Fruit fly (Drosophila melanogaster) whole organism, pupa: ENCODE measurements around the gene CG4210.
A peak's percentile ranks its signal among the peaks of the same experiment; 100 is the strongest.

ENCODE experiments used
- CG13204 ChIP-seq: fragments of 200-800 bp; sonication (Bioruptor generic); optimal IDR thresholded peaks from 2 replicates; lab custom pipeline; 2018; ENCODE audit warnings: missing biosample characterization, mild to moderate bottlenecking, missing genetic modification characterization, moderate library complexity
- CG14655 ChIP-seq: fragments of 200-800 bp; sonication (Bioruptor generic); optimal IDR thresholded peaks from 3 replicates; lab custom pipeline; 2017; ENCODE audit warnings: mild to moderate bottlenecking, missing biosample characterization, missing genetic modification reagents, missing genetic modification characterization
- CG15710 ChIP-seq: fragments of 200-800 bp; sonication (Bioruptor generic); optimal IDR thresholded peaks from 2 replicates; lab custom pipeline; 2018; ENCODE audit warnings: missing biosample characterization, mild to moderate bottlenecking, missing genetic modification characterization, moderate library complexity
- EcR ChIP-seq: fragments of 200-800 bp; sonication (Bioruptor generic); optimal IDR thresholded peaks from 3 replicates; lab custom pipeline; 2019; ENCODE audit warnings: missing biosample characterization, missing genetic modification characterization, mild to moderate bottlenecking, moderate library complexity, missing genetic modification reagents
- Pif1A ChIP-seq: fragments of 200-800 bp; sonication (Bioruptor generic); optimal IDR thresholded peaks from 3 replicates; lab custom pipeline; 2016; ENCODE audit warnings: missing biosample characterization, missing genetic modification characterization
- Pif1B ChIP-seq: fragments of 200-800 bp; sonication (Bioruptor generic); optimal IDR thresholded peaks from 3 replicates; lab custom pipeline; 2016; ENCODE audit warnings: missing biosample characterization, missing genetic modification characterization

- no peak for TF ChIP-seq CG15710 (tag; lab: Kevin White, UChicago)
- TF ChIP-seq CG13204 (GFP tag; lab: Kevin White, UChicago), result no peak
- no peak for TF ChIP-seq Pif1B (GFP tag; lab: Kevin White, UChicago)
- TF ChIP-seq EcR, result peak; percentile 12
- TF ChIP-seq Pif1A (GFP tag; lab: Kevin White, UChicago), result no peak
- no peak for TF ChIP-seq CG14655
Observed at dm6 chr3R:15225279-15225730, 11.5 kb downstream of the CG4210 start, which contains the start of the genes CG31344 and Caf1-55.
